Worm (Caenorhabditis elegans) whole organism, L3 larva: ENCODE measurements around the gene clec-37.

Experiments used
- ZK546.5 ChIP-seq: sonication (generic microtip); optimal IDR thresholded peaks from 2 replicates; lab custom pipeline; 2017; ENCODE audit warnings: missing biosample characterization, missing genetic modification characterization
- ama-1 ChIP-seq: fragments of 150-350 bp; optimal IDR thresholded peaks from 2 replicates; lab custom pipeline; 2018
- ceh-28 ChIP-seq: fragments of 150-350 bp; optimal IDR thresholded peaks from 2 replicates; lab custom pipeline; 2014; ENCODE audit warnings: missing biosample characterization, missing genetic modification reagents, missing genetic modification characterization
- nhr-11 ChIP-seq: fragments of 150-350 bp; optimal IDR thresholded peaks from 2 replicates; lab custom pipeline; 2014; ENCODE audit warnings: missing biosample characterization, missing genetic modification characterization
- nhr-12 ChIP-seq: fragments of 150-350 bp; optimal IDR thresholded peaks from 2 replicates; lab custom pipeline; 2014; ENCODE audit warnings: missing biosample characterization, missing genetic modification characterization
- nhr-28 ChIP-seq: fragments of 150-350 bp; optimal IDR thresholded peaks from 2 replicates; lab custom pipeline; 2014; ENCODE audit warnings: missing biosample characterization, missing genetic modification characterization
- nhr-76 ChIP-seq: fragments of 150-350 bp; sonication (generic microtip); optimal IDR thresholded peaks from 5 replicates; lab custom pipeline; 2014; ENCODE audit warnings: missing biosample characterization, missing genetic modification characterization
- sea-2 ChIP-seq: fragments of 150-350 bp; sonication (generic microtip); optimal IDR thresholded peaks from 4 replicates; lab custom pipeline; 2014; ENCODE audit warnings: missing biosample characterization, missing genetic modification reagents, missing genetic modification characterization
- snpc-4 ChIP-seq: fragments of 150-350 bp; optimal IDR thresholded peaks from 2 replicates; lab custom pipeline; 2014; ENCODE audit warnings: missing biosample characterization, missing genetic modification characterization
- tbx-2 ChIP-seq: sonication (generic microtip); optimal IDR thresholded peaks from 2 replicates; lab custom pipeline; 2016; ENCODE audit warnings: mild to moderate bottlenecking, missing genetic modification characterization, missing compliant biosample characterization

DNA sequence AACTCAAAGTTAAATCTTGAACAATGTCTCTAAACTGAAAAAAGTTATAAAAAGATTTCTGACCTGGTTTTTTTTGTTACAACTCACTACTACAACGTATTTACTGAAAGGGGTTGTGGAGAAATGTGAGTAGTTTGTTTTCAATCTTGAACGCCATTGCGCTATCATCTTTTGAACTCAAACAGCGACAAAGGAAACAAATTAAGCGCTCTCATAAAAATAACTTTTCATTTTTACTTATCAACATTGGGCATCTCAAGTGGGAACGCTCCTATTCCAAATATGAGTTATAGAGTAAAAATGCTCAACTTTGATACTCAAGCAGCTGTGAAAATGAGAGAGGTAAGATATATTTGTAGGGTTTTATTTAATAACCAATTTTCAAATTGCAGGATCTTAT, 41.5 kb upstream of the clec-37 start, which contains the start of gene F09C6.15:
- TF ChIP-seq tbx-2: no peak
- no peak for TF ChIP-seq ceh-28 (tag; lab: Kevin White, UChicago)
- no peak for TF ChIP-seq sea-2 (GFP tag; lab: Kevin White, UChicago)
- no peak for TF ChIP-seq nhr-76 (tag; lab: Kevin White, UChicago)
- no peak for TF ChIP-seq snpc-4 (tag; lab: Kevin White, UChicago)
- TF ChIP-seq nhr-28: no peak
- no peak for TF ChIP-seq ZK546.5 (tag; lab: Kevin White, UChicago)
- no peak for TF ChIP-seq nhr-11 (tag; lab: Kevin White, UChicago)
- no peak for TF ChIP-seq ama-1 (lab: Kevin White, UChicago)
- TF ChIP-seq nhr-12 (tag; lab: Kevin White, UChicago): no peak
